Worm (Caenorhabditis elegans): ENCODE measurements around the gene C09E7.7.

- no peak for TF ChIP-seq him-1 (tag; optimal IDR thresholded peaks at IDR 0.05)
- TF ChIP-seq F57A8.1 (GFP tag; optimal IDR thresholded peaks at IDR 0.05), result no peak
- TF ChIP-seq attf-3 (GFP tag; conservative IDR thresholded peaks at IDR 0.05), result no peak
- no peak for TF ChIP-seq nfya-1 (tag; optimal IDR thresholded peaks at IDR 0.05; ENCODE audit: borderline replicate concordance, insufficient read depth)
- TF ChIP-seq egrh-3 (GFP tag; IDR thresholded peaks at IDR 0.05), result no peak
Measured at ce11 chrIII:6514673-6515072, 36.4 kb downstream of the C09E7.7 start, which contains the start of gene acr-5.
